Worm (Caenorhabditis elegans) whole organism, L2 larva: ENCODE results near the gene C05C8.5.

Experiments used
- F13H6.1 ChIP-seq: sonication (generic microtip); optimal IDR thresholded peaks from 2 replicates; lab custom pipeline; 2016; ENCODE audit warnings: missing genetic modification characterization, missing compliant biosample characterization
- R02D3.7 ChIP-seq: fragments of 150-350 bp; optimal IDR thresholded peaks from 2 replicates; lab custom pipeline; 2014; ENCODE audit warnings: missing biosample characterization, missing genetic modification characterization
- Y55F3AM.14 ChIP-seq: fragments of 200-800 bp; sonication (Bioruptor generic); optimal IDR thresholded peaks from 2 replicates; lab custom pipeline; 2018; ENCODE audit warnings: mild to moderate bottlenecking, missing genetic modification characterization, missing compliant biosample characterization
- ZK546.5 ChIP-seq: sonication (generic microtip); optimal IDR thresholded peaks from 2 replicates; lab custom pipeline; 2017; ENCODE audit warnings: missing biosample characterization, missing genetic modification characterization
- aly-2 ChIP-seq: fragments of 150-350 bp; optimal IDR thresholded peaks from 2 replicates; lab custom pipeline; 2014; ENCODE audit warnings: missing biosample characterization, missing genetic modification characterization
- blmp-1 ChIP-seq: sonication (generic microtip); optimal IDR thresholded peaks from 2 replicates; lab custom pipeline; 2017; ENCODE audit warnings: missing genetic modification characterization, mild to moderate bottlenecking, missing compliant biosample characterization, antibody characterized with exemption, moderate library complexity; ENCODE audit not compliant: insufficient read depth
- ceh-16 ChIP-seq: fragments of 150-350 bp; optimal IDR thresholded peaks from 2 replicates; lab custom pipeline; 2014; ENCODE audit warnings: missing biosample characterization, missing genetic modification characterization
- ceh-82 ChIP-seq: fragments of 150-350 bp; optimal IDR thresholded peaks from 2 replicates; lab custom pipeline; 2014; ENCODE audit warnings: missing biosample characterization, missing genetic modification characterization
- dmd-4 ChIP-seq: sonication (generic microtip); optimal IDR thresholded peaks from 2 replicates; lab custom pipeline; 2017; ENCODE audit warnings: missing biosample characterization, missing genetic modification characterization
- egl-27 ChIP-seq: sonication (generic microtip); optimal IDR thresholded peaks from 3 replicates; lab custom pipeline; 2017; ENCODE audit warnings: missing biosample characterization, missing genetic modification reagents, missing genetic modification characterization
- elt-1 ChIP-seq: fragments of 150-350 bp; optimal IDR thresholded peaks from 2 replicates; lab custom pipeline; 2014; ENCODE audit warnings: missing biosample characterization, missing genetic modification characterization
- elt-3 ChIP-seq: sonication (generic microtip); optimal IDR thresholded peaks from 2 replicates; lab custom pipeline; 2017; ENCODE audit warnings: missing biosample characterization, missing genetic modification characterization
- fos-1 ChIP-seq: fragments of 150-350 bp; optimal IDR thresholded peaks from 2 replicates; lab custom pipeline; 2014; ENCODE audit warnings: missing biosample characterization, missing genetic modification characterization
- lin-11 ChIP-seq: fragments of 150-350 bp; sonication (generic microtip); optimal IDR thresholded peaks from 2 replicates; lab custom pipeline; 2014; ENCODE audit warnings: missing biosample characterization, missing genetic modification characterization, inconsistent platforms, mixed read lengths
- lin-39 ChIP-seq: fragments of 150-350 bp; optimal IDR thresholded peaks from 2 replicates; lab custom pipeline; 2014; ENCODE audit warnings: missing biosample characterization, missing genetic modification reagents, missing genetic modification characterization
- mab-5 ChIP-seq: fragments of 150-350 bp; optimal IDR thresholded peaks from 2 replicates; lab custom pipeline; 2014; ENCODE audit warnings: missing biosample characterization, missing genetic modification characterization
- mdl-1 ChIP-seq, 2 experiments: fragments of 150-350 bp in 1 of 2; sonication (generic microtip) in 1 of 2; optimal IDR thresholded peaks; 2 replicates each; lab custom pipeline; 2017; ENCODE audit warnings: missing biosample characterization in 2 of 2, missing genetic modification characterization in 2 of 2
- nhr-10 ChIP-seq: sonication (generic microtip); optimal IDR thresholded peaks from 2 replicates; lab custom pipeline; 2017; ENCODE audit warnings: missing biosample characterization, missing genetic modification characterization
- nhr-11 ChIP-seq: fragments of 150-350 bp; optimal IDR thresholded peaks from 2 replicates; lab custom pipeline; 2014; ENCODE audit warnings: missing biosample characterization, missing genetic modification characterization
- nhr-12 ChIP-seq: fragments of 150-350 bp; optimal IDR thresholded peaks from 2 replicates; lab custom pipeline; 2014; ENCODE audit warnings: missing biosample characterization, missing genetic modification characterization
- nhr-129 ChIP-seq: fragments of 150-350 bp; optimal IDR thresholded peaks from 2 replicates; lab custom pipeline; 2014; ENCODE audit warnings: missing biosample characterization, missing genetic modification characterization
- nhr-23 ChIP-seq: fragments of 150-350 bp; optimal IDR thresholded peaks from 2 replicates; lab custom pipeline; 2014; ENCODE audit warnings: missing biosample characterization, missing genetic modification reagents, missing genetic modification characterization
- nhr-237 ChIP-seq: fragments of 150-350 bp; optimal IDR thresholded peaks from 2 replicates; lab custom pipeline; 2014; ENCODE audit warnings: missing biosample characterization, missing genetic modification characterization
- nhr-77 ChIP-seq: fragments of 150-350 bp; optimal IDR thresholded peaks from 2 replicates; lab custom pipeline; 2014; ENCODE audit warnings: missing biosample characterization, missing genetic modification characterization
- peb-1 ChIP-seq: fragments of 150-350 bp; optimal IDR thresholded peaks from 2 replicates; lab custom pipeline; 2014; ENCODE audit warnings: missing biosample characterization, missing genetic modification characterization
- sem-4 ChIP-seq: fragments of 150-350 bp; optimal IDR thresholded peaks from 2 replicates; lab custom pipeline; 2014; ENCODE audit warnings: missing biosample characterization, missing genetic modification reagents, missing genetic modification characterization
- skn-1 ChIP-seq: sonication (generic microtip); optimal IDR thresholded peaks from 2 replicates; lab custom pipeline; 2017; ENCODE audit warnings: missing biosample characterization, missing genetic modification characterization
- sma-3 ChIP-seq: sonication (generic microtip); optimal IDR thresholded peaks from 2 replicates; lab custom pipeline; 2016; ENCODE audit warnings: missing genetic modification reagents, missing genetic modification characterization, missing compliant biosample characterization
- sma-9 ChIP-seq, 2 experiments: fragments of 150-350 bp in 1 of 2; sonication (generic microtip) in 1 of 2; optimal IDR thresholded peaks; 2 replicates each; lab custom pipeline; 2014 to 2016; ENCODE audit warnings: missing genetic modification characterization in 2 of 2, mild to moderate bottlenecking in 1 of 2, missing biosample characterization in 1 of 2, missing compliant biosample characterization in 1 of 2, missing genetic modification reagents in 1 of 2, moderate library complexity in 1 of 2
- unc-55 ChIP-seq: fragments of 150-350 bp; sonication (generic microtip); optimal IDR thresholded peaks from 3 replicates; lab custom pipeline; 2014; ENCODE audit warnings: missing biosample characterization, missing genetic modification reagents, missing genetic modification characterization
- unc-62 ChIP-seq: fragments of 150-350 bp; optimal IDR thresholded peaks from 2 replicates; lab custom pipeline; 2014; ENCODE audit warnings: missing biosample characterization, missing genetic modification reagents, missing genetic modification characterization
- zag-1 ChIP-seq: fragments of 150-350 bp; optimal IDR thresholded peaks from 2 replicates; lab custom pipeline; 2014; ENCODE audit warnings: missing biosample characterization, missing genetic modification characterization
- ztf-1 ChIP-seq: fragments of 200-800 bp; sonication (Bioruptor generic); conservative IDR thresholded peaks from 2 replicates; pipeline ENCODE4 v1.3.6; 2022; ENCODE audit warnings: missing genetic modification characterization, missing compliant biosample characterization
- ztf-4 ChIP-seq: fragments of 150-350 bp; optimal IDR thresholded peaks from 2 replicates; lab custom pipeline; 2014; ENCODE audit warnings: missing biosample characterization, missing genetic modification characterization

The C05C8.5 gene

ce11 chrV:7234726-7235125 is at the start of gene C05C8.5:
Gene C05C8.5, minus strand, starts transcription at chrV:7234826.
- TF ChIP-seq lin-39 (tag; lab: Kevin White, UChicago) (no peak), aly-2 (no peak), F13H6.1 (tag; lab: Kevin White, UChicago) (no peak), skn-1 (tag; lab: Kevin White, UChicago) (no peak), blmp-1 (no peak), sma-9 (GFP tag; optimal IDR thresholded peaks at IDR 0.05; lab: Kevin White, UChicago) (no peak), sma-9 (tag; optimal IDR thresholded peaks at IDR 0.05; lab: Kevin White, UChicago) (no peak), unc-62 (GFP tag; lab: Kevin White, UChicago) (no peak), ztf-4 (tag; lab: Kevin White, UChicago) (no peak), zag-1 (tag; lab: Kevin White, UChicago) (no peak), nhr-10 (tag; lab: Kevin White, UChicago) (no peak), mab-5 (tag; lab: Kevin White, UChicago) (no peak), egl-27 (tag; lab: Kevin White, UChicago) (no peak)

ce11 chrV:7282037-7282436 is 47.4 kb upstream of the C05C8.5 start, which contains the start of gene C13A2.3:
Gene C13A2.3, plus strand, starts transcription at chrV:7282337.
- TF ChIP-seq elt-3 (tag; lab: Kevin White, UChicago) (no peak), mab-5 (tag; lab: Kevin White, UChicago) (no peak), zag-1 (tag; lab: Kevin White, UChicago) (no peak), sma-3 (GFP tag; lab: Kevin White, UChicago) (no peak), sem-4 (no peak), unc-55 (GFP tag; lab: Kevin White, UChicago) (no peak), nhr-11 (tag; lab: Kevin White, UChicago) (no peak), ztf-4 (tag; lab: Kevin White, UChicago) (no peak), nhr-12 (no peak), unc-62 (GFP tag; lab: Kevin White, UChicago) (no peak)

ce11 chrV:7279090-7279489 is 44.5 kb upstream of the C05C8.5 start, which contains the start of gene C13A2.4:
Gene C13A2.4, plus strand, starts transcription at chrV:7279390.
- TF ChIP-seq ZK546.5 (no peak), sma-9 (GFP tag; optimal IDR thresholded peaks at IDR 0.05; lab: Kevin White, UChicago) (no peak), sma-9 (tag; optimal IDR thresholded peaks at IDR 0.05; lab: Kevin White, UChicago) (no peak), zag-1 (tag; lab: Kevin White, UChicago) (no peak), mdl-1 (tag; optimal IDR thresholded peaks at IDR 0.05; lab: Kevin White, UChicago) (no peak), elt-3 (tag; lab: Kevin White, UChicago) (no peak), skn-1 (tag; lab: Kevin White, UChicago) (no peak), nhr-129 (tag; lab: Kevin White, UChicago) (no peak), sma-3 (GFP tag; lab: Kevin White, UChicago) (no peak), fos-1 (tag; lab: Kevin White, UChicago) (no peak), lin-39 (tag; lab: Kevin White, UChicago) (no peak), aly-2 (no peak), nhr-10 (tag; lab: Kevin White, UChicago) (no peak), nhr-237 (no peak), Y55F3AM.14 (GFP tag; lab: Kevin White, UChicago) (no peak), lin-11 (tag; lab: Kevin White, UChicago) (no peak), blmp-1 (no peak), dmd-4 (no peak), egl-27 (tag; lab: Kevin White, UChicago) (no peak), mab-5 (tag; lab: Kevin White, UChicago) (no peak)

ce11 chrV:7275491-7275890 is 40.9 kb upstream of the C05C8.5 start, which contains the start of gene C13A2.5:
Gene C13A2.5, plus strand, starts transcription at chrV:7275791.
- TF ChIP-seq R02D3.7 (tag; lab: Kevin White, UChicago) = no peak
- TF ChIP-seq nhr-12 = no peak
- TF ChIP-seq ceh-16 (tag; lab: Kevin White, UChicago) = no peak
- TF ChIP-seq elt-1 (tag; lab: Kevin White, UChicago) = no peak
- TF ChIP-seq nhr-77 = no peak
- no peak for TF ChIP-seq nhr-23 (tag; lab: Kevin White, UChicago)
- TF ChIP-seq F13H6.1 (tag; lab: Kevin White, UChicago) = no peak
- no peak for TF ChIP-seq fos-1 (tag; lab: Kevin White, UChicago)
- TF ChIP-seq sma-9 (GFP tag; optimal IDR thresholded peaks at IDR 0.05; lab: Kevin White, UChicago) = no peak
- no peak for TF ChIP-seq sma-9 (tag; optimal IDR thresholded peaks at IDR 0.05; lab: Kevin White, UChicago)
- no peak for TF ChIP-seq dmd-4
- no peak for TF ChIP-seq peb-1 (tag; lab: Kevin White, UChicago)
- TF ChIP-seq ztf-1 (GFP tag; lab: Robert Waterston, UW) = no peak
- no peak for TF ChIP-seq ceh-82 (tag; lab: Kevin White, UChicago)
- no peak for TF ChIP-seq mdl-1 (tag; optimal IDR thresholded peaks at IDR 0.05; lab: Kevin White, UChicago)
